Worm (Caenorhabditis elegans) whole organism, late embryonic: ENCODE results near the gene C08B6.14.

Source experiments
- che-1 ChIP-seq: sonication (generic microtip); optimal IDR thresholded peaks from 2 replicates; lab custom pipeline; 2016; ENCODE audit warnings: mild to moderate bottlenecking, missing genetic modification characterization, missing compliant biosample characterization
- hlh-8 ChIP-seq: sonication (generic microtip); optimal IDR thresholded peaks from 2 replicates; lab custom pipeline; 2016; ENCODE audit warnings: missing genotype, missing genetic modification characterization, missing compliant biosample characterization
- lim-6 ChIP-seq: sonication (generic microtip); optimal IDR thresholded peaks from 2 replicates; lab custom pipeline; 2016; ENCODE audit warnings: missing genetic modification characterization, missing compliant biosample characterization

ce11 chrV:10114329-10114728 lies 12.5 kb upstream of the C08B6.14 start, which contains the start of gene cht-5:
- TF ChIP-seq che-1 (tag; lab: Kevin White, UChicago) (no peak), lim-6 (tag; lab: Kevin White, UChicago) (no peak), hlh-8 (tag; lab: Kevin White, UChicago) (no peak)
